Worm (Caenorhabditis elegans) whole organism, early embryonic: Measurements from ENCODE around the gene C25G4.17.

Experiments used
- aly-1 ChIP-seq: sonication (generic microtip); optimal IDR thresholded peaks from 2 replicates; lab custom pipeline; 2016; ENCODE audit warnings: missing genetic modification characterization, missing compliant biosample characterization
- ama-1 ChIP-seq: fragments of 150-350 bp; optimal IDR thresholded peaks from 2 replicates; lab custom pipeline; 2014
- ceh-36 ChIP-seq: sonication (generic microtip); optimal IDR thresholded peaks from 2 replicates; lab custom pipeline; 2016; ENCODE audit warnings: missing genetic modification characterization, inconsistent platforms, missing compliant biosample characterization
- hmbx-1 ChIP-seq: sonication (generic microtip); optimal IDR thresholded peaks from 2 replicates; lab custom pipeline; 2016; ENCODE audit warnings: mild to moderate bottlenecking, missing genetic modification characterization, missing compliant biosample characterization
- scrt-1 ChIP-seq: fragments of 200-800 bp; sonication (Bioruptor generic); IDR thresholded peaks from 2 replicates; pipeline ENCODE4 v1.3.6; 2022; ENCODE audit warnings: missing genetic modification characterization, missing compliant biosample characterization

DNA sequence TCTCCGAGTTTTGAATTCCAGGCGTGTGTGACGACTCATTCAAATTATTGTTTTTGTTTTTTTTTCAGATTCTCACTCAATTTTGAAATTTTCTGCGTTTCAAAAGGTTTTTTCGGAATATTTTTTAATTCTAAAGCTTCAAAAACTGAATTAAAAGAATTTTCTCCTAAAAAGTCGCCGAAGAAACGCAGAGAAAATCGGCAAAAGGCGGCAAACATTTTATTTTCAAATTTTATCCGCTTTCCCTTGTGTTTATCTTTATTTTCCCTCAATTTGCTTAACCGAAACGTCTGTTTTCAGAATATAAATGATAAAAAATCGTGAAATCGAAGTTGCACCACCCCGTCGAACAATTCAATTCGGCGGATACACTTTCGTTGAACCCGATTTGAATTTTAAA lies 48.7 kb downstream of the C25G4.17 start, which contains the start of gene him-6:
- TF ChIP-seq scrt-1 (GFP tag; lab: Robert Waterston, UW) = no peak
- TF ChIP-seq ama-1 = no peak
- no peak for TF ChIP-seq aly-1 (tag; lab: Kevin White, UChicago)
- TF ChIP-seq hmbx-1 = no peak
- no peak for TF ChIP-seq ceh-36 (tag; lab: Kevin White, UChicago)
